Fruit fly (Drosophila melanogaster): Measurements from ENCODE around the gene Surf4.

DNA sequence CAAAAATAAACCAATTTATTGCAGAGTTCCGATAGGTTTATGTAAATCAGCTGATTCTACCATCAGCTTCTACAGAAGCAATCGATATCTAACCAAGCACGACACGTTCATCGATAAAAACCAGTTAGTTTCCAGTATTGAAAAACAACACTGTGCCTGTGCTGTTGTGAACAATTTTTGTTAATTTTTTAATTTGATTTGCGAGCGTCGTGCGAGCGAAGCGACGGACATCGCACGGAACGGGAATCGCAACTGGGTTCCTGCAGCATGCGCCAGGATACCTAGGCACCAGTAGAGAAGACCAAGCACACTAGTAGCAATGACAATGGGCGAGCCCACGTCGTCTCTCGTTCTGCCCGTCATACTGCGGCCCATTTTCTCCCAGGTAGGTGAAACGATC lies 25.9 kb upstream of the Surf4 start, which contains the start of the genes Ccm3 and CG6136:
- TF ChIP-seq CG1024 (GFP tag; IDR thresholded peaks at IDR 0.05) (no peak), peb (GFP tag; IDR thresholded peaks at IDR 0.05) (no peak)
